Worm (Caenorhabditis elegans) whole organism, mixed stage, embryonic: ENCODE results near the gene dac-1.
A peak's percentile ranks its signal among the peaks of the same experiment; 100 is the strongest.

ENCODE experiments used
- ceh-39 ChIP-seq: fragments of 150-350 bp; optimal IDR thresholded peaks from 2 replicates; lab custom pipeline; 2014; ENCODE audit warnings: missing biosample characterization, missing genetic modification characterization
- cnd-1 ChIP-seq: fragments of 200-800 bp; sonication (Bioruptor generic); optimal IDR thresholded peaks from 2 replicates; lab custom pipeline; 2018; ENCODE audit warnings: mild to moderate bottlenecking, missing genetic modification characterization, missing compliant biosample characterization
- elt-1 ChIP-seq: sonication (generic microtip); optimal IDR thresholded peaks from 2 replicates; lab custom pipeline; 2017; ENCODE audit warnings: missing genetic modification characterization, mild to moderate bottlenecking, missing compliant biosample characterization, antibody characterized with exemption, moderate library complexity, borderline replicate concordance; ENCODE audit not compliant: insufficient read depth
- ham-2 ChIP-seq: fragments of 200-800 bp; sonication (Bioruptor generic); optimal IDR thresholded peaks from 2 replicates; lab custom pipeline; 2018; ENCODE audit warnings: mild to moderate bottlenecking, missing genetic modification characterization, missing compliant biosample characterization
- hlh-1 ChIP-seq: fragments of 150-350 bp; optimal IDR thresholded peaks from 2 replicates; lab custom pipeline; 2014; ENCODE audit warnings: missing biosample characterization, missing genetic modification reagents, missing genetic modification characterization
- lin-32 ChIP-seq: fragments of 200-800 bp; sonication (Bioruptor generic); optimal IDR thresholded peaks from 2 replicates; lab custom pipeline; 2018; ENCODE audit warnings: mild to moderate bottlenecking, missing genetic modification characterization, missing compliant biosample characterization
- lsy-2 ChIP-seq: fragments of 150-350 bp; optimal IDR thresholded peaks from 2 replicates; lab custom pipeline; 2014; ENCODE audit warnings: missing biosample characterization, missing genetic modification characterization
- mep-1 ChIP-seq: fragments of 150-350 bp; optimal IDR thresholded peaks from 2 replicates; lab custom pipeline; 2017; ENCODE audit warnings: missing biosample characterization, missing genetic modification reagents, missing genetic modification characterization, inconsistent platforms
- mls-2 ChIP-seq: sonication (generic microtip); optimal IDR thresholded peaks from 2 replicates; lab custom pipeline; 2016; ENCODE audit warnings: mild to moderate bottlenecking, missing genetic modification characterization, moderate library complexity, missing compliant biosample characterization
- nhr-2 ChIP-seq: fragments of 150-350 bp; optimal IDR thresholded peaks from 2 replicates; lab custom pipeline; 2014; ENCODE audit warnings: missing biosample characterization, missing genetic modification characterization
- nhr-28 ChIP-seq: fragments of 150-350 bp; optimal IDR thresholded peaks from 2 replicates; lab custom pipeline; 2014; ENCODE audit warnings: missing biosample characterization, missing genetic modification characterization
- sptf-1 ChIP-seq: sonication (generic microtip); optimal IDR thresholded peaks from 2 replicates; lab custom pipeline; 2017; ENCODE audit warnings: mild to moderate bottlenecking, missing genetic modification characterization, moderate library complexity, missing compliant biosample characterization
- unc-120 ChIP-seq: sonication (generic microtip); optimal IDR thresholded peaks from 2 replicates; lab custom pipeline; 2017; ENCODE audit warnings: missing genetic modification characterization, missing compliant biosample characterization; ENCODE audit not compliant: poor library complexity, severe bottlenecking
- unc-39 ChIP-seq: fragments of 150-350 bp; optimal IDR thresholded peaks from 2 replicates; lab custom pipeline; 2014; ENCODE audit warnings: missing biosample characterization, missing genetic modification characterization
- zip-8 ChIP-seq: fragments of 150-350 bp; optimal IDR thresholded peaks from 2 replicates; lab custom pipeline; 2014; ENCODE audit warnings: missing biosample characterization, missing genetic modification characterization
- ztf-11 ChIP-seq: fragments of 150-350 bp; optimal IDR thresholded peaks from 2 replicates; lab custom pipeline; 2014; ENCODE audit warnings: missing biosample characterization, missing genetic modification characterization

Gene dac-1

DNA sequence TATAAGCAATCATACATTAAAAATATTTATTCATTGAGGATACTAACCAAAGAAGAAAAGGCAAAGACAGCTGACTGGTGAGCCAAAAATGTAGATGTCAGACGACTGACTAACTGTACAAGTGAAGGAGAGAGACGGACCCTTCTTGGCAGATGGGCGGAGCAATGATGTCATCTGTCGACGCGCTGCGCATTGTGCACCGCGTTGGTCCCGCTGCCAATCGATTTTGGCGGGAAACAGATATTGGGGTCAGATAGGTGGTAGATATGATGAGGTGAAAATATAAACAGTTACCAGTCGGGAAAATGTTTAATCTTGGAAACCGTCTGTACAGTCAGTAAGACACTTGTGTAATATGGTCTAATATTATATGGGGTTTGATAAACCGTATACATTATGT, 53.9 kb downstream of the dac-1 start, which contains the start of gene T24C4.2:
Gene T24C4.2, minus strand, starts transcription at position 101 of the 400 bp plus-strand sequence.
- TF ChIP-seq zip-8 (tag; lab: Kevin White, UChicago), result peak; percentile 42
- TF ChIP-seq cnd-1 (tag; lab: Kevin White, UChicago), result peak; percentile 20
- TF ChIP-seq lin-32 (GFP tag; lab: Kevin White, UChicago), result peak; percentile 22
- peak; percentile 47 for TF ChIP-seq ceh-39 (tag; lab: Kevin White, UChicago)
- TF ChIP-seq ztf-11 (tag; lab: Kevin White, UChicago), result no peak

DNA sequence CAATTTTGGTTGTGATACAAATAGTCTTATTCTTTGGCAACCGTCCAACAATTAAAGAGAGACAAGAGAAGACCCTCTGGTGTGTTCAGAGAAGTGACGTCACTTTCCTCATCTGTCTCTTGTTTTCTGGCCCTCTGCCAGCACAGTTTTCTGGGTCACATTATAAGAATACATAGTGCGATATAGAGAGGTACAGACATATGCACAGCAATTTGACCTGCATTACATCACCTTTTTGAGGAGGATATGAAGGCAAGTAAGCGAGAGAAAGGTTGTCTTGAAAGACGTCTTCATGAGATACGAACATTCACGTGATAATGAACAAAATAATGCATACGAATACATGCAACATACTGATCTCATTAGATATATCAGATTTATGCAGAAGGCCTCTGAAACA, 54.6 kb downstream of the dac-1 start:
- TF ChIP-seq ceh-39 (tag; lab: Kevin White, UChicago) (peak; percentile 20), zip-8 (tag; lab: Kevin White, UChicago) (peak; percentile 67), nhr-2 (tag; lab: Kevin White, UChicago) (peak; percentile 71), nhr-28 (tag; lab: Kevin White, UChicago) (no peak), mep-1 (tag; lab: Kevin White, UChicago) (peak; percentile 8), unc-120 (no peak), sptf-1 (tag; lab: Kevin White, UChicago) (no peak), ham-2 (no peak), hlh-1 (tag; lab: Kevin White, UChicago) (no peak), cnd-1 (tag; lab: Kevin White, UChicago) (peak; percentile 57), lsy-2 (tag; lab: Kevin White, UChicago) (no peak), mls-2 (tag; lab: Kevin White, UChicago) (no peak), unc-39 (tag; lab: Kevin White, UChicago) (peak; percentile 68), elt-1 (peak; percentile 49)
